Worm (Caenorhabditis elegans) whole organism, L2 larva: ENCODE measurements around the gene K04F1.9.

ENCODE experiments used
- C34F6.9 ChIP-seq: fragments of 150-350 bp; optimal IDR thresholded peaks from 2 replicates; lab custom pipeline; 2014; ENCODE audit warnings: missing biosample characterization, missing genetic modification characterization
- F13H6.1 ChIP-seq: sonication (generic microtip); optimal IDR thresholded peaks from 2 replicates; lab custom pipeline; 2016; ENCODE audit warnings: missing genetic modification characterization, missing compliant biosample characterization
- R02D3.7 ChIP-seq: fragments of 150-350 bp; optimal IDR thresholded peaks from 2 replicates; lab custom pipeline; 2014; ENCODE audit warnings: missing biosample characterization, missing genetic modification characterization
- Y55F3AM.14 ChIP-seq: fragments of 200-800 bp; sonication (Bioruptor generic); optimal IDR thresholded peaks from 2 replicates; lab custom pipeline; 2018; ENCODE audit warnings: mild to moderate bottlenecking, missing genetic modification characterization, missing compliant biosample characterization
- ZK546.5 ChIP-seq: sonication (generic microtip); optimal IDR thresholded peaks from 2 replicates; lab custom pipeline; 2017; ENCODE audit warnings: missing biosample characterization, missing genetic modification characterization
- alr-1 ChIP-seq: fragments of 150-350 bp; optimal IDR thresholded peaks from 2 replicates; lab custom pipeline; 2014; ENCODE audit warnings: missing biosample characterization, missing genetic modification characterization
- ama-1 ChIP-seq: fragments of 150-350 bp; optimal IDR thresholded peaks from 2 replicates; lab custom pipeline; 2018; ENCODE audit warnings: inconsistent platforms
- blmp-1 ChIP-seq: sonication (generic microtip); optimal IDR thresholded peaks from 2 replicates; lab custom pipeline; 2017; ENCODE audit warnings: missing genetic modification characterization, mild to moderate bottlenecking, missing compliant biosample characterization, antibody characterized with exemption, moderate library complexity; ENCODE audit not compliant: insufficient read depth
- crh-2 ChIP-seq: sonication (generic microtip); optimal IDR thresholded peaks from 2 replicates; lab custom pipeline; 2017; ENCODE audit warnings: missing biosample characterization, missing genetic modification characterization
- dmd-4 ChIP-seq: sonication (generic microtip); optimal IDR thresholded peaks from 2 replicates; lab custom pipeline; 2017; ENCODE audit warnings: missing biosample characterization, missing genetic modification characterization
- elt-1 ChIP-seq: fragments of 150-350 bp; optimal IDR thresholded peaks from 2 replicates; lab custom pipeline; 2014; ENCODE audit warnings: missing biosample characterization, missing genetic modification characterization
- elt-3 ChIP-seq: sonication (generic microtip); optimal IDR thresholded peaks from 2 replicates; lab custom pipeline; 2017; ENCODE audit warnings: missing biosample characterization, missing genetic modification characterization
- gmeb-1 ChIP-seq: fragments of 150-350 bp; optimal IDR thresholded peaks from 2 replicates; lab custom pipeline; 2014; ENCODE audit warnings: missing biosample characterization, missing genetic modification characterization
- lin-11 ChIP-seq: fragments of 150-350 bp; sonication (generic microtip); optimal IDR thresholded peaks from 2 replicates; lab custom pipeline; 2014; ENCODE audit warnings: missing biosample characterization, missing genetic modification characterization, inconsistent platforms, mixed read lengths
- lin-13 ChIP-seq: fragments of 150-350 bp; optimal IDR thresholded peaks from 2 replicates; lab custom pipeline; 2014; ENCODE audit warnings: missing biosample characterization, missing genetic modification reagents, missing genetic modification characterization
- lsy-2 ChIP-seq, 2 experiments: fragments of 150-350 bp in 1 of 2; sonication (generic microtip) in 1 of 2; optimal IDR thresholded peaks; 2 replicates each; lab custom pipeline; 2014 to 2017; ENCODE audit warnings: missing biosample characterization in 2 of 2, missing genetic modification characterization in 2 of 2
- mbf-1 ChIP-seq: sonication (generic microtip); optimal IDR thresholded peaks from 2 replicates; lab custom pipeline; 2017; ENCODE audit warnings: missing biosample characterization, missing genetic modification characterization
- nhr-10 ChIP-seq: sonication (generic microtip); optimal IDR thresholded peaks from 2 replicates; lab custom pipeline; 2017; ENCODE audit warnings: missing biosample characterization, missing genetic modification characterization
- nhr-21 ChIP-seq: fragments of 150-350 bp; optimal IDR thresholded peaks from 2 replicates; lab custom pipeline; 2014; ENCODE audit warnings: missing biosample characterization, missing genetic modification characterization
- nhr-237 ChIP-seq: fragments of 150-350 bp; optimal IDR thresholded peaks from 2 replicates; lab custom pipeline; 2014; ENCODE audit warnings: missing biosample characterization, missing genetic modification characterization
- nhr-25 ChIP-seq: fragments of 150-350 bp; sonication (generic microtip); optimal IDR thresholded peaks from 3 replicates; lab custom pipeline; 2014; ENCODE audit warnings: missing biosample characterization, missing genetic modification characterization
- nhr-6 ChIP-seq: fragments of 150-350 bp; optimal IDR thresholded peaks from 2 replicates; lab custom pipeline; 2014; ENCODE audit warnings: missing biosample characterization, missing genetic modification characterization
- peb-1 ChIP-seq: fragments of 150-350 bp; optimal IDR thresholded peaks from 2 replicates; lab custom pipeline; 2014; ENCODE audit warnings: missing biosample characterization, missing genetic modification characterization
- sma-3 ChIP-seq: sonication (generic microtip); optimal IDR thresholded peaks from 2 replicates; lab custom pipeline; 2016; ENCODE audit warnings: missing genetic modification reagents, missing genetic modification characterization, missing compliant biosample characterization
- sma-9 ChIP-seq, 2 experiments: fragments of 150-350 bp in 1 of 2; sonication (generic microtip) in 1 of 2; optimal IDR thresholded peaks; 2 replicates each; lab custom pipeline; 2014 to 2016; ENCODE audit warnings: missing genetic modification characterization in 2 of 2, mild to moderate bottlenecking in 1 of 2, missing biosample characterization in 1 of 2, missing compliant biosample characterization in 1 of 2, missing genetic modification reagents in 1 of 2, moderate library complexity in 1 of 2
- unc-55 ChIP-seq: fragments of 150-350 bp; sonication (generic microtip); optimal IDR thresholded peaks from 3 replicates; lab custom pipeline; 2014; ENCODE audit warnings: missing biosample characterization, missing genetic modification reagents, missing genetic modification characterization
- unc-62 ChIP-seq: fragments of 150-350 bp; optimal IDR thresholded peaks from 2 replicates; lab custom pipeline; 2014; ENCODE audit warnings: missing biosample characterization, missing genetic modification reagents, missing genetic modification characterization
- zag-1 ChIP-seq: fragments of 150-350 bp; optimal IDR thresholded peaks from 2 replicates; lab custom pipeline; 2014; ENCODE audit warnings: missing biosample characterization, missing genetic modification characterization
- ztf-11 ChIP-seq: sonication (generic microtip); optimal IDR thresholded peaks from 2 replicates; lab custom pipeline; 2017; ENCODE audit warnings: missing biosample characterization, missing genetic modification characterization
- ztf-4 ChIP-seq: fragments of 150-350 bp; optimal IDR thresholded peaks from 2 replicates; lab custom pipeline; 2014; ENCODE audit warnings: missing biosample characterization, missing genetic modification characterization

Gene K04F1.9

DNA sequence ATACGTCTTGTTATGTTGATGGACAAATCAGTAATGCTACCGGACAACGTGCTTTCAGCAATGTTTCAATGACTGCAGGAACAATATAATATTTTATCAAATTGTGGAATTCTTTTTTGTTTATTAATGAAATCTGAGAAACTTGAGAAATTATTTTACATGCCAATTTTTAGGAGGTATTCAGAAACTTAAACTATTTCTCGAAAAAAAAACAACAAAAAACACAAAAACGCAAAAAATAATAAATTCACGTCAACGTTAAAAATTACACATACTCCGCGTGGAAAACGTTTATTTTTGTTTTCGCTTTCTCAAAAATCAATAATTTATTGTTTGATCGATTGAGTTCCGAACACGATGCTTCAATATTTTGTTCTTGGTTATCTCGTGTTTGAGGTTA, 22.8 kb upstream of the K04F1.9 start, which contains the start of gene Y46H3D.1:
TSS of gene Y46H3D.1 (plus strand) at position 301 of the 400 bp plus-strand sequence.
- TF ChIP-seq lin-13 (no peak), sma-3 (GFP tag; lab: Kevin White, UChicago) (no peak)

DNA sequence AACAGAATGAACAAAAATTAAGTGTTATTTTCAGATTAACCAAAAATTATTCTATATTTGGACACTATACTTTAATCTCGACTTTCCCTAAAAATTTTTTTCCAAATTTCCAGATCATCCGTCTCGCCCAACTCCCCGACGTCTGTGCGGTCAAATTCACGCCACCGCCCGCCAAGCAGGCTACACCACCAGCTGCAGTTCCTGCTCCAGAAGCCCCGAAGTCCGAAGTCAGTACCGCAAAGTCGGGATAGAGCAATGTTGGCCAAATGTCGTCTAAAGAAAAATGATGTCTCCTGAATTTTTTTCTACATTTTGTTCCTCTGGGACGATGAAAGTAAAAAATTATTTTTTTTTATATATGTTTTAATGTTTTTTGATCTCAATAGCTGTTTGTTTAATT, 22.3 kb upstream of the K04F1.9 start:
- no peak for TF ChIP-seq nhr-10 (tag; lab: Kevin White, UChicago)
- no peak for TF ChIP-seq peb-1 (tag; lab: Kevin White, UChicago)
- no peak for TF ChIP-seq crh-2 (tag; lab: Kevin White, UChicago)
- TF ChIP-seq sma-9 (GFP tag; optimal IDR thresholded peaks at IDR 0.05; lab: Kevin White, UChicago): no peak
- TF ChIP-seq sma-9 (tag; optimal IDR thresholded peaks at IDR 0.05; lab: Kevin White, UChicago): no peak
- TF ChIP-seq ztf-4 (tag; lab: Kevin White, UChicago): no peak
- TF ChIP-seq unc-62 (GFP tag; lab: Kevin White, UChicago): no peak

DNA sequence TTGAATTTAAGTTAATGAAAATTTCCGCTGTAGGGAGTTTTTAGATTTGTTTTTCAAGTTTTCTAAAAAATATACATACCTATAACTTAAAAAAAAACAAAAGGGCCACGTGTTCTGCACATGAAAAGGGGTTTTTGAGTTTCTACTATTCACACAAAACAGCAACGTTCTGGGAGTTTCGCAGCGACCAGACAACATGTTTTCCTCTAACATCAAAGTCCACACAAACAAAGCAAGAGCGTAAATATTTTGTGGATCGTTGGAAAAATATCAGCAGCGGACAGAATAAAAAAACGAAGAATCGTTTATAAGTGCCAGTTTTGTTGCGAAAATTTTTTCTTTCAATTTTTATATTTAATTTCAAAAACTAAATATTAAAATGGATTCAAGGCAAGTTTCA, 21.1 kb upstream of the K04F1.9 start, which contains the start of gene alh-2:
TSS of gene alh-2 (plus strand) at position 284 of the 400 bp plus-strand sequence.
- TF ChIP-seq gmeb-1 (tag; lab: Kevin White, UChicago) (no peak), lin-13 (no peak), elt-1 (tag; lab: Kevin White, UChicago) (no peak), nhr-25 (tag; lab: Kevin White, UChicago) (no peak), C34F6.9 (tag; lab: Kevin White, UChicago) (no peak), peb-1 (tag; lab: Kevin White, UChicago) (no peak), mbf-1 (tag; lab: Kevin White, UChicago) (no peak), dmd-4 (tag; lab: Kevin White, UChicago) (no peak), blmp-1 (tag; lab: Kevin White, UChicago) (no peak), nhr-6 (tag; lab: Kevin White, UChicago) (no peak), zag-1 (tag; lab: Kevin White, UChicago) (no peak), nhr-21 (tag; lab: Kevin White, UChicago) (no peak), alr-1 (no peak), sma-3 (GFP tag; lab: Kevin White, UChicago) (no peak), elt-3 (tag; lab: Kevin White, UChicago) (no peak)
- TF ChIP-seq, all 48 proteins: peak for 0

DNA sequence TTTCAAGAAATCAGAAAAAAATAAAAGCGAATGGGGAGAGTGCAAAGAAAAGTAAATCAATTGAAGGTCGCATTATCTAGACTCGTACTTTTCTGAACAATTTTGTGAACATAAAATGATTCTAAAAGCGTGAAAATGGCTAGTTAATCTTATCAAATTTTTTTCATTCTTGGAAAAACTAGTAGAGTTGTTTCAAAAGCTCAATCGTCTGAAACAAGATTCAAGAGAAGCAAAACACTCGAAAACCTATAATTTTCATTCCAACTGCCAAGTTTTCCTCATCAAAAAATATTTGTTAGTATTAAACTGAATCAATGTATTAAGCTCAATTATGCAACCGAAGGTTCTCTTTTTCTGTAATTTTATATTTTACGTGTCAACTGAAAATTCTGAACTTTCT, 17.0 kb upstream of the K04F1.9 start, which contains the start of gene irld-45:
TSS of gene irld-45 (plus strand) at position 301 of the 400 bp plus-strand sequence.
- TF ChIP-seq mbf-1 (tag; lab: Kevin White, UChicago) (no peak), ama-1 (lab: Kevin White, UChicago) (no peak), lsy-2 (tag; optimal IDR thresholded peaks at IDR 0.05; lab: Kevin White, UChicago) (no peak)

DNA sequence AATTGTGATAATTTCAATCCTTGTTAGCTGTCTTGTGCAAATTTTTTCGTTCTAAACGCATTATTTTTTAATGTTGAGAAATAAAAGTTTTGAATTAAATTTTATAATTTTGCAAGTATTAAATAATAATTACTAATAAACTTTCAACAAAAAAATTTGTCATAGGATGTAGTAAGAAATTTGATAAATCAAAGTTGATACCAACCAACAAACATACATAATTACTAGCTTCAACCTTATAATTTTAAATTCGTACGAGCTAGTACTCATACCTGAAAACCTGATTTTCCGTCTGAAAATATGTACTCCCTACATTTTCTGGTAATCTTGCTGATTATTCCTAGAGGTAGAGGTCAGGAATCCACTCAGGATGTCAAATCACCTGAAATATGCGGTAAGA, 14.0 kb upstream of the K04F1.9 start, which contains the start of gene irld-44:
TSS of gene irld-44 (plus strand) at position 301 of the 400 bp plus-strand sequence.
- no peak for TF ChIP-seq ZK546.5 (tag; lab: Kevin White, UChicago)
- no peak for TF ChIP-seq unc-55
- TF ChIP-seq nhr-237 (tag; lab: Kevin White, UChicago): no peak
- no peak for TF ChIP-seq gmeb-1 (tag; lab: Kevin White, UChicago)
- no peak for TF ChIP-seq elt-3 (tag; lab: Kevin White, UChicago)
- TF ChIP-seq F13H6.1 (tag; lab: Kevin White, UChicago): no peak
- no peak for TF ChIP-seq Y55F3AM.14
- TF ChIP-seq ztf-11: no peak
- no peak for TF ChIP-seq crh-2 (tag; lab: Kevin White, UChicago)
- TF ChIP-seq blmp-1 (tag; lab: Kevin White, UChicago): no peak

DNA sequence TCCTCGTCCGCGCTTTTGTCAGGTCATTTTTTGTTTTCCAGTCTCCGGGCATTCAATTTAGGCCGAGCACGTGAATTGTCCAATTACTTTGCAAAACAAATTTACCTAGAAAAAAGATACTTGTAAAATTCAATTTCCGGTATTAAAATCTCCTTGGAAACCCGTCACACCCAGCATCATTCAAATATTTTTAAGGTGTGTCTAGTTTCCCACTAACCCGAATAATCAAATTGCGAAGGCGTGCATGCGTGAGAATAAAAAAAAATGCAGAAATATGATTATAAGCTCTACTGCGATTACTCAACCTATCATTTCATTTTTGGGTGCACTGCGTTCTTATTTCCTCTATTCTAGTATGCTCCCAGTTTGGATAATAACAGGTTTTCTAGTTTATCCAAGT, 10.2 kb upstream of the K04F1.9 start, which contains the start of gene irld-11:
TSS of gene irld-11 (plus strand) at position 301 of the 400 bp plus-strand sequence.
- TF ChIP-seq nhr-21 (tag; lab: Kevin White, UChicago) (peak; percentile 16), alr-1 (no peak), R02D3.7 (tag; lab: Kevin White, UChicago) (no peak)

DNA sequence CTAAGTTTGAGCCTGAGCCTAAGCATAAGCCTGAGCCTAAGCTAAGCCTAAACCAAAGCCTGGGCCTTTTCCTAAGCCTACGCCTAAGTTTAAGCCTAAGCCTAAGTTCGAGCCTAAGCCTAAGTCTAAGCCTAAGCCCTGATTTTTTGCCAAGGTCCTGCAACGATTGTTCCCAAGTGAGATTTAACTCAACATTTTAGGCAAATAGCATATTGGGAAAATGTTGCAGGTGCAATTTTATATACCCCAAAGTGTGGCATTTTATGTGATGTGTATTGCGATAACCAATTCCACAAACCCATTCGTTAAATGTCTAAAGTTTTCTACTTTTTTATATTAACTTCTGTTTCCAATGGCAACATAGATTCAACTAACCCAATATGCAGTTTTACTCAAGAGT, 2.8 kb upstream of the K04F1.9 start, which contains the start of gene irld-40:
TSS of gene irld-40 (plus strand) at position 301 of the 400 bp plus-strand sequence.
- TF ChIP-seq lin-11 (tag; lab: Kevin White, UChicago): no peak
